Worm (Caenorhabditis elegans): ENCODE results near the gene fbxc-28.

Gene fbxc-28

DNA sequence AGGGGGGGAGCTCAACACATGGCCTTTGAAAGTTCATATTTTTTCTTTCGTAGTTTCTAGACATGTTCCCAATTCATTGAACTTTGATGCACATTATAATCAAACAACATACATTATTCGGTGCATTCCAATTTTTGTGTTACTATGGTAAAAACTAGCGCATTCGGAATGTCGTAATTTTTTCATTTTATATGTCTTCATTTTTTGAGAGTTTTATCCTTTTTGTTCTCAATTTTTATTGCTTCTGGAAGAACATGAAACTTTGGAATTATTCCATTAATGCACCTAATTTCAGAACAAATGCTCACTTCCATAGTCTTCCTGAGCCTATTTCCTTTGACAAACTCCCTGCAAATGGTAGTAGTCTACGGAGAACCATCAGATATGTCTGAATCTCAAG is 22.0 kb upstream of the fbxc-28 start, which contains the start of gene T07D3.2 (continued):
- no peak for TF ChIP-seq ceh-31 (tag; optimal IDR thresholded peaks at IDR 0.05)
- no peak for TF ChIP-seq ceh-34 (tag; optimal IDR thresholded peaks at IDR 0.05)

DNA sequence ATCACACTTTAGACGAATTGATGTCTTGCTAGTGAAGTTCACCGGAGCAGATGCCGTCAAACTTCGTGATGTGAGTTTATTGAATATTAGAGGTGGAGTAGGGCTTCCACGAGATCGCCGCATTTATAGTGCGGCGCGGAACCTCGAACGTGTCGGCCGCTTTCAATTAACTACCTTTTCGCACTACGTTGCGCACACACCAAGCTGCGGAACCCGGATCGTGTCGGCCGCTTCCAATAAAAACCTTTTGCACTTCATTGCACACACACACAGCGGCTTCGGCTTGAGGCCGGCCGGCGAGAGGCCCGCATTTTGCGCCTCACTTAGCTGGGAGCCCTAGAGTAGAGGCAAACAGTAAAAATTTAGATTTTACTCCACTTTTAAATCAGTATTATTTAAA is 18.3 kb upstream of the fbxc-28 start:
- no peak for TF ChIP-seq C08G9.2 (tag; optimal IDR thresholded peaks at IDR 0.05)
- TF ChIP-seq ahr-1 (tag; optimal IDR thresholded peaks at IDR 0.05): no peak
- no peak for TF ChIP-seq mec-3 (tag; optimal IDR thresholded peaks at IDR 0.05; ENCODE audit: borderline replicate concordance)

DNA sequence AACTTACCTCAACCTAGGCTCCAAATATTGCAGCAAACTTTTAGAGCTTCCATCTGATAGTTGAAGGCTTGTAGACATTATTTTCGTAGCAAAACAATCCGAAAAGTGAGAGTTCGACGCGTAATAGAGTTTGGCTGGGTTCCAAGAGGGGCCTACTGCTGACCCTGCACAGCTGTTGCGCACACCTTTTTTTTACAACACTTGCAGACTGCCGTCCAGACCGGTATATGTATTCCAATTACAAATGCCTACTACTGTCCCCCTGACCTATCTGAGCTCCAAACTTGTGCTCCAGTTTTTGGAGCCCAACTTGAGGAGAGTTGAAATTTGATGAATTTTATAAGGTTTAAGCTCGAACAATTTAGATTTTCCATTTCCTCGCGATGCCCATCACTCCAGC is 14.1 kb upstream of the fbxc-28 start, which contains the start of the genes fbxc-24 and fbxc-27:
Gene fbxc-24 (minus strand): TSS at position 101 of the 400 bp plus-strand sequence.
Gene fbxc-27 (plus strand): TSS at position 216 of the 400 bp plus-strand sequence.
- TF ChIP-seq ceh-24 (tag; optimal IDR thresholded peaks at IDR 0.05) (no peak), madf-2 (tag; optimal IDR thresholded peaks at IDR 0.05) (no peak), ceh-31 (tag; optimal IDR thresholded peaks at IDR 0.05) (no peak), K09A11.1 (tag; optimal IDR thresholded peaks at IDR 0.05; ENCODE audit: insufficient read depth) (no peak)

DNA sequence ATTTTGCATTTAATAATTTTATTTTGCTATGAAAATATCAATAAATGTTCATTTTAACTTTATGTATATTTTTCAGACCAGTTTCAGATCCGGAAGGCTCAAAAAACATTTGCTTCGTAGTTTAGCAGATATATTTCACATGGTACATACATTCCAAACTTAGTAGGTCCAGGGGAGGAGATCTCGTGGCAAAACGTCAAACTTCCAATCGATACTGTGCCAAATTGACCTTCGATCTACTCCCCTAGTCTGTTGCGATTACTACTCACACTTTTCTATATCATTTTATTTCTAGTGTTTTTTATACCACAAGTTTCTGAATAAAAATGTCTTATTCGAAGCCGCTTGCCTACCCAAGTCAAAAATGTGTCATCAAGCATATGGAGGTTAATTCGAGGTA is 11.9 kb upstream of the fbxc-28 start, which contains the start of gene fbxc-31:
Gene fbxc-31 (plus strand): TSS at position 301 of the 400 bp plus-strand sequence.
- TF ChIP-seq pat-9 (tag; optimal IDR thresholded peaks at IDR 0.05) (no peak), hlh-6 (tag; optimal IDR thresholded peaks at IDR 0.05) (no peak), ceh-48 (tag; optimal IDR thresholded peaks at IDR 0.05) (no peak), hlh-13 (GFP tag; optimal IDR thresholded peaks at IDR 0.05) (no peak), tbx-7 (tag; optimal IDR thresholded peaks at IDR 0.05) (no peak), hlh-15 (tag; optimal IDR thresholded peaks at IDR 0.05) (no peak), nhr-11 (tag; optimal IDR thresholded peaks at IDR 0.05) (no peak), lim-6 (tag; optimal IDR thresholded peaks at IDR 0.05) (no peak), ceh-18 (tag; optimal IDR thresholded peaks at IDR 0.05) (no peak), npax-4 (tag; optimal IDR thresholded peaks at IDR 0.05) (no peak), pha-2 (tag; optimal IDR thresholded peaks at IDR 0.05) (no peak), ceh-31 (tag; optimal IDR thresholded peaks at IDR 0.05) (no peak), unc-42 (tag; optimal IDR thresholded peaks at IDR 0.05) (no peak), syd-9 (tag; optimal IDR thresholded peaks at IDR 0.05) (no peak), sdc-2 (tag; optimal IDR thresholded peaks at IDR 0.05) (no peak), pros-1 (tag; optimal IDR thresholded peaks at IDR 0.05) (no peak), unc-3 (GFP tag; conservative IDR thresholded peaks at IDR 0.05) (no peak), unc-3 (tag; optimal IDR thresholded peaks at IDR 0.05) (no peak), Y22D7AL.16 (tag; optimal IDR thresholded peaks at IDR 0.05) (no peak)

DNA sequence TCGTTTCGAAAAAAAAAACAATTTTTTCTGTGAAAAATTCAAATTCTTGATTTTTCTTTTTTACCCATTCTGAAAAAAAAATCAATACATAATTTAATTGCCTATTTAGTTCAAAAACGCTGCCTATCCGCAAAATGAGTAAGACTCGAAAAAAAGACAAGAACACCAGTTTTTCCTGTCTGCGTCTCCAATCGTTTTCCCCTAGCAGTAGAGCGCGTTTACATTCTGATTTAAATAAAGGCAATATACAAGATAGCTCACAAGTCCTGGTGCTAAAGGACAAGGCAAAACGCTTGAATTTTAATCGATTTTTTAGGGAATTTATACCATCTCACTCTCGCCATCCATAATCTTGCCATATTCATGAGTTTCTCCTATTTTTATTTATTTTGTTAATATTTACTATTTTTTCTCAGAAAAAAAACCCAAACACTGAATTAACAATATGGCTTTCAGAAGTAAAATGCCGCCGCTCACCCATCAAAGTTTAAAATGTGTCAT is 10.3 kb upstream of the fbxc-28 start, which contains the start of gene fbxc-33:
Gene fbxc-33 (plus strand): TSS at position 451 of the 501 bp plus-strand sequence.
- TF ChIP-seq C08G9.2 (tag; optimal IDR thresholded peaks at IDR 0.05) (no peak), nfya-1 (tag; optimal IDR thresholded peaks at IDR 0.05) (peak; percentile 9)

DNA sequence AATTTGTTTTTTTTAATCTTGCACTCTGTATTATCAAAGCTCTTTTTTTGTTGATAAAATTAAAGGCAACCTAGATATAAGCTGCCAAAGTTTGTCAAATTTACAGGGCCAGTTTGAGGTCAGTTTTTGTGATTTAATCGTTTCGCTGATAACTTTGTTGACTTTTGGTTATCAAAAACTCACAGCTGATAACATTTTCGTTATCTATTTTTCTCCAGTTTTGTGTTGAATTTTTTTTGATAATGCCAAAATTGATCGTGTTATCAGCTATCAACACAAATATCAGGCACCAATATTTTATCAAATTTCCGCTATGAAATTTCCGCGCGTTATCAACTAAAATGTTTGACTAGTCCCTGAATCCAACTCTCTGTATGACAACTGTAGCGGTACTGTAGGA is 8.4 kb upstream of the fbxc-28 start:
- TF ChIP-seq che-1 (tag; optimal IDR thresholded peaks at IDR 0.05) (no peak), madf-2 (tag; optimal IDR thresholded peaks at IDR 0.05) (no peak), dve-1 (tag; optimal IDR thresholded peaks at IDR 0.05) (peak; percentile 41), C38D4.7 (GFP tag; optimal IDR thresholded peaks at IDR 0.05) (no peak), rnt-1 (tag; optimal IDR thresholded peaks at IDR 0.05) (no peak), ceh-31 (tag; optimal IDR thresholded peaks at IDR 0.05) (no peak), elt-2 (tag; optimal IDR thresholded peaks at IDR 0.05) (peak; percentile 100), hlh-13 (GFP tag; optimal IDR thresholded peaks at IDR 0.05) (no peak), ztf-16 (tag; optimal IDR thresholded peaks at IDR 0.05) (no peak), fkh-6 (tag; optimal IDR thresholded peaks at IDR 0.05) (no peak), npax-4 (tag; optimal IDR thresholded peaks at IDR 0.05) (no peak), zip-5 (tag; optimal IDR thresholded peaks at IDR 0.05) (no peak), syd-9 (tag; optimal IDR thresholded peaks at IDR 0.05) (no peak), nhr-11 (tag; optimal IDR thresholded peaks at IDR 0.05) (no peak), pha-2 (tag; optimal IDR thresholded peaks at IDR 0.05) (no peak), pax-1 (tag; optimal IDR thresholded peaks at IDR 0.05) (no peak), ama-1 (optimal IDR thresholded peaks at IDR 0.05) (no peak), ceh-22 (tag; optimal IDR thresholded peaks at IDR 0.05) (no peak), Y22D7AL.16 (tag; optimal IDR thresholded peaks at IDR 0.05) (no peak), pqm-1 (tag; optimal IDR thresholded peaks at IDR 0.05) (peak; percentile 70)
